Worm (Caenorhabditis elegans): ENCODE measurements around the gene twk-6.

twk-6 gene

DNA sequence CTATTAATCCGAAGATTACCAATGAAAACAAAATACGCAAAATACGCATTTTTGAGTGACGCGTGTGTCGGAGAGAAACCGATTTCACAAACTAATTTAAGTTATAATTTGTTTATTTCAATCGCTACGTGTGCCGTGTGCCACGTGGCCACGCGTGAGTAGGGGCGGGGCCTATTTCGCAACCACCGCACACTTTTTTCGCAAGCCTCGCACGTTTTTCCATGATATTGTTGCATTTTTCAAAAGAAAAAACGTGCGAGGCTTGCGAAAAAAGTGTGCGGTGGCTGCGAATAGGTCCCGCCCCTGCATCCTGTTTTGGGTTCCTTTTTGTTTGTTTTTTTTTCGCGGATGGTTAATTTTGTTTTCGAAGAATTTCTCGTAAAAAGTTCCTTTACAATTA, 42.4 kb downstream of the twk-6 start, which contains the start of gene enu-3.2:
Gene enu-3.2 (minus strand): TSS at position 105 of the 400 bp plus-strand sequence.
- TF ChIP-seq mcd-1 (GFP tag; IDR thresholded peaks at IDR 0.05) = peak; percentile 53
- peak; percentile 55 for TF ChIP-seq D2030.7 (GFP tag; IDR thresholded peaks at IDR 0.05)
- peak; percentile 64 for TF ChIP-seq F33H1.4 (GFP tag; IDR thresholded peaks at IDR 0.05)
- TF ChIP-seq madf-6 (GFP tag; IDR thresholded peaks at IDR 0.05) = peak; percentile 49; the same call in 1 of the 2 replicates
- TF ChIP-seq madf-8 (GFP tag; conservative IDR thresholded peaks at IDR 0.05) = peak; percentile 33; the same call in 1 of the 2 replicates
- TF ChIP-seq ceh-91 (GFP tag; IDR thresholded peaks at IDR 0.05) = peak; percentile 27; the same call in 1 of the 2 replicates
- TF ChIP-seq ceh-100 (GFP tag; IDR thresholded peaks at IDR 0.05) = peak; percentile 20; the same call in 1 of the 2 replicates
- TF ChIP-seq rcor-1 (GFP tag; IDR thresholded peaks at IDR 0.05) = peak; percentile 35; the same call in 1 of the 2 replicates
- 0 out of 2 replicates have a peak, but pooled peaks have one; percentile 33 for TF ChIP-seq aptf-2 (GFP tag; conservative IDR thresholded peaks at IDR 0.05)
- TF ChIP-seq xnd-1 (tag; optimal IDR thresholded peaks at IDR 0.05) = peak; percentile 40
- TF ChIP-seq Y53G8AR.9 (GFP tag; conservative IDR thresholded peaks at IDR 0.05) = 0 out of 2 replicates have a peak, but pooled peaks have one; percentile 9
- TF ChIP-seq hmg-1.2 (GFP tag; IDR thresholded peaks at IDR 0.05) = peak; percentile 26; the same call in 1 of the 2 replicates
- peak; percentile 70 for TF ChIP-seq pbrm-1 (GFP tag; IDR thresholded peaks at IDR 0.05)

DNA sequence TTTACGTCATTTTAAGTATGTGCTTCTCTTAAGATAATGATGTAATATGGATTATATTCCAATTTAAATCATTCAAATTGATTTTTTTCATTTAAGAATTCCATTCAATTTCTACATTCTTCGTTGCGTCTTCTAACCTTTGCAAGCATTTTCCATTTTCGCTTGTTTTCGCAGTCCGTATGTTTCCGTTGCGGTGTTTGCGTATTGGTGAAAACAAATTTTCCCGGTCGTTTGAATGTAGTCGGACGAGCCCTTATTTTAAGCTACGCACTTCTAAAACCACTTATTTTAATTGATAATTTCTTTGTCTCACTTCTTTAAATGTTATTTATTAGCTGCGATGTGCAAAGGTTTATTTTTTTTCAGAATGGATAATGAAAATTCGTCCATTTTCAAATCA, 43.0 kb downstream of the twk-6 start, which contains the start of gene mel-28:
Gene mel-28 (plus strand): TSS at position 367 of the 400 bp plus-strand sequence.
- TF ChIP-seq ztf-18 (tag; optimal IDR thresholded peaks at IDR 0.05) (no peak), attf-5 (GFP tag; optimal IDR thresholded peaks at IDR 0.05) (peak; percentile 33)

DNA sequence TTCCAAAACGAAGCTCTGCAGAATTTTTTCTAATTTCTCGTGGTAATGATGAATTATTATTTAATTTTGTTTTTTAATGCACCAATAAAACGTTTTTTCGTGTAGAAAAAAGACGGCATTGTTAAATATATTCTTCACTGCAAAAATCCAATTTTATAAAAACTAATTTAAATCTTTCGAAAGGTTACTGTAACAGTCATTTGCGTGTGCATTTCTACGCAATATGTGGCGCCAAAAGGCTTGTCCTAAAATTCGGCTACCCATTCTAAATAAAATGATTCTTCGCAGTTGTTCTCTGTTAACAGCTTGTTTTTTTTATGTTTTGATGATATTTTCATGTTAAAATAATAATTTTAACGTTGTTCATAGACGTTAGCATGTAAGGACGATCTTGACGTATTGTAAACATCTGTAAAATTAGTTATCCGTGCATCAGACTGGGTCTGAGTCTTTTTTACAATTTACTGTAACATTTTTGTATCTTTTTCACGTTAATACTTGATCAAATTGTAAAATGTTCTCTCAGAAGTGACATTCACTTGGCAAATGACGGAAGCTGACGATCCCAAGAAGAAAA, 49.9 kb downstream of the twk-6 start, which contains the start of gene mip-1:
Gene mip-1 (plus strand): TSS at position 527 of the 577 bp plus-strand sequence.
- TF ChIP-seq madf-6 (GFP tag; IDR thresholded peaks at IDR 0.05) (peak; percentile 88), ekl-4 (GFP tag; IDR thresholded peaks at IDR 0.05) (no peak), Y95B8A.8 (GFP tag; IDR thresholded peaks at IDR 0.05) (no peak), mes-4 (tag; optimal IDR thresholded peaks at IDR 0.05) (no peak), bed-2 (GFP tag; IDR thresholded peaks at IDR 0.05) (no peak), lsy-27 (tag; optimal IDR thresholded peaks at IDR 0.05; ENCODE audit: borderline replicate concordance, insufficient read depth) (no peak), F33H1.4 (GFP tag; IDR thresholded peaks at IDR 0.05) (peak; percentile 77), nhr-90 (tag; optimal IDR thresholded peaks at IDR 0.05) (no peak), ztf-18 (tag; optimal IDR thresholded peaks at IDR 0.05) (peak; percentile 10), snpc-1.3 (tag; optimal IDR thresholded peaks at IDR 0.05; ENCODE audit: insufficient read depth) (peak; percentile 19), Y79H2A.3 (GFP tag; conservative IDR thresholded peaks at IDR 0.05) (no peak), egrh-3 (GFP tag; IDR thresholded peaks at IDR 0.05) (no peak), bed-1 (GFP tag; IDR thresholded peaks at IDR 0.05) (no peak), F49E8.2 (tag; optimal IDR thresholded peaks at IDR 0.05; ENCODE audit: insufficient read depth) (peak; percentile 51), C17E4.6 (GFP tag; IDR thresholded peaks at IDR 0.05) (no peak), let-607 (tag; optimal IDR thresholded peaks at IDR 0.05) (no peak), ceh-91 (GFP tag; IDR thresholded peaks at IDR 0.05) (peak; percentile 59), snpc-4 (GFP tag; optimal IDR thresholded peaks at IDR 0.05) (no peak), snpc-4 (tag; optimal IDR thresholded peaks at IDR 0.05) (no peak), aptf-3 (GFP tag; IDR thresholded peaks at IDR 0.05) (no peak), lsl-1 (GFP tag; optimal IDR thresholded peaks at IDR 0.05) (peak; percentile 90), hmg-1.2 (GFP tag; IDR thresholded peaks at IDR 0.05) (no peak; the same call in 1 of the 2 replicates), xnd-1 (tag; optimal IDR thresholded peaks at IDR 0.05) (peak; percentile 68), egl-18 (GFP tag; IDR thresholded peaks at IDR 0.05) (no peak), dpl-1 (GFP tag; optimal IDR thresholded peaks at IDR 0.05) (peak; percentile 78), snpc-3.4 (tag; optimal IDR thresholded peaks at IDR 0.05) (peak; percentile 65), attf-5 (GFP tag; optimal IDR thresholded peaks at IDR 0.05) (no peak), lin-54 (GFP tag; optimal IDR thresholded peaks at IDR 0.05) (peak; percentile 84), F52B5.7 (tag; optimal IDR thresholded peaks at IDR 0.05) (no peak), D2030.7 (GFP tag; IDR thresholded peaks at IDR 0.05) (peak; percentile 46), efl-1 (GFP tag; optimal IDR thresholded peaks at IDR 0.05) (peak; percentile 87), let-526 (GFP tag; IDR thresholded peaks at IDR 0.05) (no peak), fkh-3 (tag; optimal IDR thresholded peaks at IDR 0.05) (no peak), madf-8 (GFP tag; conservative IDR thresholded peaks at IDR 0.05) (peak; percentile 73), dox-1 (GFP tag; IDR thresholded peaks at IDR 0.05) (no peak), Y53G8AR.9 (GFP tag; conservative IDR thresholded peaks at IDR 0.05) (no peak)

Data from whole organism, young adult.